Worm (Caenorhabditis elegans): ENCODE data around the gene F08F8.9.

- TF ChIP-seq lin-13 (GFP tag; optimal IDR thresholded peaks at IDR 0.05) (no peak), elt-3 (tag; optimal IDR thresholded peaks at IDR 0.05) (no peak), nhr-71 (tag; optimal IDR thresholded peaks at IDR 0.05) (no peak), tbx-2 (tag; optimal IDR thresholded peaks at IDR 0.05) (no peak), snu-23 (GFP tag; optimal IDR thresholded peaks at IDR 0.05) (no peak), lin-15B (tag; optimal IDR thresholded peaks at IDR 0.05) (no peak), egl-13 (tag; optimal IDR thresholded peaks at IDR 0.05) (no peak), nhr-11 (tag; optimal IDR thresholded peaks at IDR 0.05) (no peak), nhr-47 (tag; optimal IDR thresholded peaks at IDR 0.05) (no peak), ztf-11 (tag; optimal IDR thresholded peaks at IDR 0.05) (no peak), fkh-10 (GFP tag; optimal IDR thresholded peaks at IDR 0.05) (no peak), pag-3 (tag; optimal IDR thresholded peaks at IDR 0.05; ENCODE audit: borderline replicate concordance, insufficient read depth) (no peak)
Observed at ce11 chrIII:7314473-7314872, 39.3 kb downstream of the F08F8.9 start.
